Worm (Caenorhabditis elegans) whole organism, late embryonic: Measurements from ENCODE around the gene ZC412.10.
"Not testable (repeated sequence)": the region's sequence is repeated elsewhere in the genome, so short reads cannot be mapped to it uniquely, and the experiment has no call there.

Experiments used
- K02D7.2 ChIP-seq: sonication (generic microtip); optimal IDR thresholded peaks from 2 replicates; lab custom pipeline; 2017; ENCODE audit warnings: mild to moderate bottlenecking, missing genetic modification characterization, missing compliant biosample characterization
- K09A11.1 ChIP-seq: sonication (generic microtip); optimal IDR thresholded peaks from 2 replicates; lab custom pipeline; 2017; ENCODE audit warnings: antibody characterized with exemption, mild to moderate bottlenecking, missing genetic modification characterization, missing compliant biosample characterization; ENCODE audit not compliant: insufficient read depth
- Y22D7AL.16 ChIP-seq: sonication (generic microtip); optimal IDR thresholded peaks from 2 replicates; lab custom pipeline; 2016; ENCODE audit warnings: missing genetic modification characterization, missing compliant biosample characterization
- ahr-1 ChIP-seq: sonication (generic microtip); optimal IDR thresholded peaks from 2 replicates; lab custom pipeline; 2016; ENCODE audit warnings: missing genetic modification characterization, missing compliant biosample characterization
- ama-1 ChIP-seq: fragments of 150-350 bp; optimal IDR thresholded peaks from 2 replicates; lab custom pipeline; 2014
- ceh-18 ChIP-seq: sonication (generic microtip); optimal IDR thresholded peaks from 2 replicates; lab custom pipeline; 2016; ENCODE audit warnings: missing genetic modification characterization, missing compliant biosample characterization
- ceh-24 ChIP-seq: sonication (generic microtip); optimal IDR thresholded peaks from 2 replicates; lab custom pipeline; 2016; ENCODE audit warnings: mild to moderate bottlenecking, missing genetic modification characterization, missing compliant biosample characterization
- ceh-30 ChIP-seq: fragments of 150-350 bp; optimal IDR thresholded peaks from 2 replicates; lab custom pipeline; 2014; ENCODE audit warnings: missing biosample characterization, missing genetic modification characterization
- ceh-45 ChIP-seq: fragments of 200-800 bp; sonication (Bioruptor generic); IDR thresholded peaks from 2 replicates; pipeline ENCODE4 v1.3.6; 2022; ENCODE audit warnings: missing genetic modification reagents, missing genetic modification characterization, missing compliant biosample characterization
- ceh-48 ChIP-seq: sonication (generic microtip); optimal IDR thresholded peaks from 2 replicates; lab custom pipeline; 2016; ENCODE audit warnings: missing genetic modification characterization, inconsistent platforms, missing compliant biosample characterization
- ceh-6 ChIP-seq: fragments of 200-800 bp; sonication (Bioruptor generic); optimal IDR thresholded peaks from 2 replicates; lab custom pipeline; 2018; ENCODE audit warnings: mild to moderate bottlenecking, missing genetic modification characterization, missing compliant biosample characterization
- ceh-9 ChIP-seq: sonication (generic microtip); optimal IDR thresholded peaks from 2 replicates; lab custom pipeline; 2016; ENCODE audit warnings: mild to moderate bottlenecking, missing genetic modification characterization, inconsistent platforms, missing compliant biosample characterization
- che-1 ChIP-seq: sonication (generic microtip); optimal IDR thresholded peaks from 2 replicates; lab custom pipeline; 2016; ENCODE audit warnings: mild to moderate bottlenecking, missing genetic modification characterization, missing compliant biosample characterization
- dmd-4 ChIP-seq: sonication (generic microtip); optimal IDR thresholded peaks from 2 replicates; lab custom pipeline; 2016; ENCODE audit warnings: borderline replicate concordance, missing genetic modification characterization, missing compliant biosample characterization
- dve-1 ChIP-seq: sonication (generic microtip); optimal IDR thresholded peaks from 2 replicates; lab custom pipeline; 2017; ENCODE audit warnings: antibody characterized with exemption, mild to moderate bottlenecking, missing genetic modification characterization, missing compliant biosample characterization
- elt-2 ChIP-seq: sonication (generic microtip); optimal IDR thresholded peaks from 2 replicates; lab custom pipeline; 2016; ENCODE audit warnings: missing genetic modification reagents, missing genetic modification characterization, missing compliant biosample characterization
- eyg-1 ChIP-seq: sonication (generic microtip); optimal IDR thresholded peaks from 2 replicates; lab custom pipeline; 2016; ENCODE audit warnings: missing genotype, missing genetic modification characterization, missing compliant biosample characterization
- hlh-13 ChIP-seq: fragments of 200-800 bp; sonication (Bioruptor generic); optimal IDR thresholded peaks from 2 replicates; lab custom pipeline; 2018; ENCODE audit warnings: mild to moderate bottlenecking, missing genetic modification characterization, missing compliant biosample characterization
- hlh-30 ChIP-seq: sonication (generic microtip); optimal IDR thresholded peaks from 2 replicates; lab custom pipeline; 2017; ENCODE audit warnings: antibody characterized with exemption, missing genetic modification characterization, missing compliant biosample characterization; ENCODE audit not compliant: insufficient read depth
- hlh-8 ChIP-seq: sonication (generic microtip); optimal IDR thresholded peaks from 2 replicates; lab custom pipeline; 2016; ENCODE audit warnings: missing genotype, missing genetic modification characterization, missing compliant biosample characterization
- lin-11 ChIP-seq: fragments of 200-800 bp; sonication (Bioruptor generic); optimal IDR thresholded peaks from 2 replicates; lab custom pipeline; 2018; ENCODE audit warnings: mild to moderate bottlenecking, missing genetic modification characterization, missing compliant biosample characterization
- madf-2 ChIP-seq: sonication (generic microtip); optimal IDR thresholded peaks from 2 replicates; lab custom pipeline; 2017; ENCODE audit warnings: missing genetic modification characterization, missing compliant biosample characterization
- mec-3 ChIP-seq: sonication (generic microtip); optimal IDR thresholded peaks from 2 replicates; lab custom pipeline; 2016; ENCODE audit warnings: borderline replicate concordance, missing genetic modification characterization, missing compliant biosample characterization
- npax-4 ChIP-seq: sonication (generic microtip); optimal IDR thresholded peaks from 2 replicates; lab custom pipeline; 2016; ENCODE audit warnings: missing genetic modification characterization, missing compliant biosample characterization
- odd-2 ChIP-seq: sonication (generic microtip); optimal IDR thresholded peaks from 2 replicates; lab custom pipeline; 2017; ENCODE audit warnings: antibody characterized with exemption, mild to moderate bottlenecking, missing genetic modification characterization, missing compliant biosample characterization
- pag-3 ChIP-seq: sonication (generic microtip); optimal IDR thresholded peaks from 2 replicates; lab custom pipeline; 2016; ENCODE audit warnings: missing compliant biosample characterization, missing genetic modification characterization, borderline replicate concordance
- pha-2 ChIP-seq: sonication (generic microtip); optimal IDR thresholded peaks from 2 replicates; lab custom pipeline; 2017; ENCODE audit warnings: mild to moderate bottlenecking, missing genetic modification characterization, missing compliant biosample characterization
- pha-4 ChIP-seq: fragments of 150-350 bp; optimal IDR thresholded peaks from 2 replicates; lab custom pipeline; 2018; ENCODE audit warnings: missing biosample characterization, missing genetic modification reagents, missing genetic modification characterization
- pqm-1 ChIP-seq: sonication (generic microtip); optimal IDR thresholded peaks from 2 replicates; lab custom pipeline; 2016; ENCODE audit warnings: missing genetic modification characterization, missing compliant biosample characterization
- pros-1 ChIP-seq: fragments of 150-350 bp; optimal IDR thresholded peaks from 2 replicates; lab custom pipeline; 2014; ENCODE audit warnings: missing biosample characterization, missing genetic modification reagents, missing genetic modification characterization
- ref-2 ChIP-seq: sonication (generic microtip); optimal IDR thresholded peaks from 2 replicates; lab custom pipeline; 2016; ENCODE audit warnings: missing genetic modification characterization, missing compliant biosample characterization
- rnt-1 ChIP-seq: sonication (generic microtip); optimal IDR thresholded peaks from 2 replicates; lab custom pipeline; 2016; ENCODE audit warnings: missing genetic modification characterization, missing compliant biosample characterization
- sox-2 ChIP-seq: fragments of 200-800 bp; sonication (Bioruptor generic); IDR thresholded peaks from 2 replicates; pipeline ENCODE4 v1.3.6; 2022; ENCODE audit warnings: missing genetic modification reagents, missing genetic modification characterization, missing compliant biosample characterization
- syd-9 ChIP-seq: sonication (generic microtip); optimal IDR thresholded peaks from 2 replicates; lab custom pipeline; 2016; ENCODE audit warnings: mild to moderate bottlenecking, missing genetic modification characterization, moderate library complexity, missing compliant biosample characterization
- ttx-3 ChIP-seq: sonication (generic microtip); optimal IDR thresholded peaks from 2 replicates; lab custom pipeline; 2016; ENCODE audit warnings: missing genetic modification reagents, missing genetic modification characterization, missing compliant biosample characterization
- unc-42 ChIP-seq: sonication (generic microtip); optimal IDR thresholded peaks from 2 replicates; lab custom pipeline; 2016; ENCODE audit warnings: missing genotype, missing genetic modification characterization, missing compliant biosample characterization
- unc-55 ChIP-seq: sonication (generic microtip); optimal IDR thresholded peaks from 2 replicates; lab custom pipeline; 2017; ENCODE audit warnings: missing biosample characterization, missing genetic modification reagents, missing genetic modification characterization
- unc-86 ChIP-seq: sonication (generic microtip); optimal IDR thresholded peaks from 2 replicates; lab custom pipeline; 2016; ENCODE audit warnings: missing genetic modification characterization, missing compliant biosample characterization
- zip-5 ChIP-seq: sonication (generic microtip); optimal IDR thresholded peaks from 2 replicates; lab custom pipeline; 2016; ENCODE audit warnings: missing genetic modification characterization, missing compliant biosample characterization

Gene ZC412.10

ce11 chrV:14895557-14895956, 18.9 kb upstream of the ZC412.10 start, which contains the start of gene mpst-3:
Gene mpst-3, plus strand, starts transcription at chrV:14895647.
- TF ChIP-seq npax-4 (tag; lab: Kevin White, UChicago), result no peak
- no peak for TF ChIP-seq che-1 (tag; lab: Kevin White, UChicago)
- no peak for TF ChIP-seq ceh-24 (tag; lab: Kevin White, UChicago)
- TF ChIP-seq pha-4 (tag; lab: Kevin White, UChicago), result no peak
- TF ChIP-seq ttx-3, result no peak
- TF ChIP-seq syd-9 (tag; lab: Kevin White, UChicago), result no peak
- TF ChIP-seq pha-2 (tag; lab: Kevin White, UChicago), result no peak
- no peak for TF ChIP-seq pqm-1 (tag; lab: Kevin White, UChicago)

DNA sequence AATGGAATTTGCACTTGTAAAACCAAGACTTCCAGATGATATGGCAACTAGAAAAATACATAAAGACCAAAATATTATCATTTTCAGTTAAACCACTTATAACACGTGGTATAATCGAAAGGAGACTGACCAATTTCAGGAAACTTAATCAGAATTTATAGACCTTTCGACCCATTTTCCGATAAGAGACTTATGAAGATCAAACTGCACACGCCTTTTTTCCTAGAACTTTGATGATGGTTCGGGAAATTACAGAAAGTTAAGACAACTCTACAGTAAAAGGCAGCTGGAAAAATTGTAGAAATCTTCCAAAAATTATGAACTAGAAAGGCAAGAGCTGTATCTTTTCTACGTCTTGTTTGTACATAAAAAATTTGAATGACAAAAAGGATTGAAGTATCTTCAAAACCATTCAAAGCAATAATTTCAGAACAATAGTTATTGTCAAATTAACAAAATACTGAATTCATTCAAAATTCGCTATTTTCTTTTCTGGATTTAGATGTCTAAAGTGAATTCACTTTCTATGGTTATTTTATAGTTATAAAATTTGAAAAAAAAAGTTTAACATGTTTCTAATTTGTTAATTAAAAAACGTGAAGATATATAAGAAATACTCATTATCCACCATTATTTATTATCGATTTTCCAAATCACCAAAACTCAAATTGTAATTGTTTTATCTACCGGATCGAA, 16.9 kb upstream of the ZC412.10 start, which contains the start of the genes mpst-2 and H12D21.5:
TSS of gene mpst-2 (minus strand) at position 101 of the 696 bp plus-strand sequence.
TSS of gene H12D21.5 (plus strand) at position 646 of the 696 bp plus-strand sequence.
- TF ChIP-seq ceh-24 (tag; lab: Kevin White, UChicago) (no peak), ceh-18 (tag; lab: Kevin White, UChicago) (no peak), ceh-45 (GFP tag; lab: Robert Waterston, UW) (no peak), ceh-6 (no peak), zip-5 (tag; lab: Kevin White, UChicago) (no peak), mec-3 (tag; lab: Kevin White, UChicago) (no peak), unc-55 (no peak), pros-1 (tag; lab: Kevin White, UChicago) (no peak), hlh-13 (no peak), madf-2 (tag; lab: Kevin White, UChicago) (no peak), Y22D7AL.16 (tag; lab: Kevin White, UChicago) (no peak), che-1 (tag; lab: Kevin White, UChicago) (no peak), syd-9 (tag; lab: Kevin White, UChicago) (no peak), K02D7.2 (tag; lab: Kevin White, UChicago) (no peak)

DNA sequence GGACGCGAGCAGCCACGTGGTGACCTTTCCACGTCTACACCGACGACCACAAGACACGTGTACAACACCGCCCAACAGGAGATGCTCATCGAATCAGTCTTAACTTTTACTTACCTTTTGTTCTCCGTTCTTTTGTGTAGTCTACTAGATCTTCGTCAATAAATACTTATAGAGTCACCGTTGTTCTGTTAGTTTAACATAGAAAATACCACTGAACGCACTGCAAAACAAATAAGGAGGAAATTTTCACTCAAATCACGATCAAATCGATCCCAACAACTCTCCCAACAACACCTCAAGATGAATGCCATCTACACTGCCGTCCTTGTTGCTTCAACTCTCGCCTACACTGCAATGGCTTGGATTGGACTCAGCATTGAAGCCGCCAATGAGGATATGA, 14.2 kb upstream of the ZC412.10 start, which contains the start of gene nspa-2:
TSS of gene nspa-2 (plus strand) at position 301 of the 400 bp plus-strand sequence.
- not testable (repeated sequence) for TF ChIP-seq unc-42; dmd-4 (tag; lab: Kevin White, UChicago); rnt-1 (tag; lab: Kevin White, UChicago)

- no peak for TF ChIP-seq dmd-4 (tag; lab: Kevin White, UChicago)
- no peak for TF ChIP-seq unc-42
- no peak for TF ChIP-seq odd-2 (tag; lab: Kevin White, UChicago)
- TF ChIP-seq mec-3 (tag; lab: Kevin White, UChicago), result no peak
- no peak for TF ChIP-seq rnt-1 (tag; lab: Kevin White, UChicago)
- no peak for TF ChIP-seq hlh-30 (tag; lab: Kevin White, UChicago)
- TF ChIP-seq ceh-30 (tag; lab: Kevin White, UChicago), result no peak
- TF ChIP-seq ceh-48 (tag; lab: Kevin White, UChicago), result no peak
- no peak for TF ChIP-seq pha-2 (tag; lab: Kevin White, UChicago)
- TF ChIP-seq dve-1 (tag; lab: Kevin White, UChicago), result no peak
- TF ChIP-seq sox-2 (GFP tag; lab: Robert Waterston, UW), result no peak
- no peak for TF ChIP-seq pag-3 (tag; lab: Kevin White, UChicago)
- TF ChIP-seq ceh-24 (tag; lab: Kevin White, UChicago), result no peak
- no peak for TF ChIP-seq npax-4 (tag; lab: Kevin White, UChicago)
Measured at ce11 chrV:14877242-14877819, 707 bp upstream of the ZC412.10 start.

DNA sequence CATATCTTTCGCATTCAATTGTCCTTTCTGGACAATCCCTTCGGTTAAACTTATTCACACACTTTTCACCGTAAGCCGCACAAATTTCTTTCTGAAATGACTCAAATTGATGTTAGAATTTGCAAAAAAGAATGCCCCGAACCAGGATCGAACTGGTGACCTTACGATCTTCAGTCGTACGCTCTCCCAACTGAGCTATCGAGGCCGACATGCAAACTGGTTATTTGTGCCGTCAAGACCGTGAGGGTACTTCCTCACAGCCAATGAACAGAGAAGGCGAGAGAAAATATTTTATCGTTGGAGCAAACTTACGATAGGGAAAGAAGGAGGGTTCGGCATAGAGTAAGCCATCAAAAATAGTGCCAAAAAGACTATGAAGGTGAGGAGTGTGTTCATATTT, 367 bp downstream of the ZC412.10 start:
- TF ChIP-seq zip-5 (tag; lab: Kevin White, UChicago), result no peak
- TF ChIP-seq eyg-1 (tag; lab: Kevin White, UChicago), result no peak
- no peak for TF ChIP-seq pha-2 (tag; lab: Kevin White, UChicago)
- no peak for TF ChIP-seq ceh-9 (tag; lab: Kevin White, UChicago)
- TF ChIP-seq ama-1, result no peak
- peak; percentile 51 for TF ChIP-seq ref-2 (tag; lab: Kevin White, UChicago)
- peak; percentile 46 for TF ChIP-seq ceh-6
- no peak for TF ChIP-seq hlh-8 (tag; lab: Kevin White, UChicago)
- 0 out of 2 replicates have a peak, but pooled peaks have one; percentile 22 for TF ChIP-seq ceh-45 (GFP tag; lab: Robert Waterston, UW)
- TF ChIP-seq unc-86 (tag; lab: Kevin White, UChicago), result no peak
- TF ChIP-seq elt-2 (tag; lab: Kevin White, UChicago), result peak; percentile 17
- peak; percentile 30 for TF ChIP-seq madf-2 (tag; lab: Kevin White, UChicago)
- TF ChIP-seq pqm-1 (tag; lab: Kevin White, UChicago), result no peak
- no peak for TF ChIP-seq ahr-1 (tag; lab: Kevin White, UChicago)
- peak; percentile 42 for TF ChIP-seq lin-11
- peak; percentile 22 for TF ChIP-seq hlh-13
- peak; percentile 15 for TF ChIP-seq K09A11.1 (tag; lab: Kevin White, UChicago)
